Fruit fly (Drosophila melanogaster) whole organism, prepupa: Measurements from ENCODE around the gene CG14082.

Source experiments
- CG10631 ChIP-seq: fragments of 200-800 bp; sonication (Bioruptor generic); optimal IDR thresholded peaks from 2 replicates; lab custom pipeline; 2016; ENCODE audit warnings: missing biosample characterization, missing genetic modification characterization
- CG11294 ChIP-seq: fragments of 200-800 bp; sonication (Bioruptor generic); IDR thresholded peaks from 2 replicates; pipeline ENCODE4 v1.3.6; 2022; ENCODE audit warnings: missing biosample characterization, missing genetic modification characterization
- CG16779 ChIP-seq: fragments of 200-800 bp; sonication (Bioruptor generic); optimal IDR thresholded peaks from 3 replicates; lab custom pipeline; 2017; ENCODE audit warnings: missing biosample characterization, mild to moderate bottlenecking, missing genetic modification characterization
- CG3032 ChIP-seq: fragments of 200-800 bp; optimal IDR thresholded peaks from 2 replicates; lab custom pipeline; 2019; ENCODE audit warnings: missing biosample characterization, mild to moderate bottlenecking, missing genetic modification characterization, moderate library complexity
- CG3919 ChIP-seq: fragments of 200-800 bp; sonication (Bioruptor generic); optimal IDR thresholded peaks from 3 replicates; lab custom pipeline; 2016; ENCODE audit warnings: missing biosample characterization, missing genetic modification characterization
- CG6163 ChIP-seq: fragments of 200-800 bp; sonication (Bioruptor generic); IDR thresholded peaks from 3 replicates; pipeline ENCODE4 v1.3.6; 2022; ENCODE audit warnings: missing biosample characterization, missing genetic modification characterization
- CG6276 ChIP-seq: fragments of 200-800 bp; sonication (Bioruptor generic); optimal IDR thresholded peaks from 2 replicates; lab custom pipeline; 2017; ENCODE audit warnings: missing biosample characterization, mild to moderate bottlenecking, missing genetic modification characterization
- CG6854 ChIP-seq: fragments of 200-800 bp; sonication (Bioruptor generic); optimal IDR thresholded peaks from 2 replicates; lab custom pipeline; 2017; ENCODE audit warnings: missing biosample characterization, mild to moderate bottlenecking, missing genetic modification characterization
- CG7368 ChIP-seq: fragments of 200-800 bp; sonication (Bioruptor generic); optimal IDR thresholded peaks from 3 replicates; lab custom pipeline; 2016; ENCODE audit warnings: missing biosample characterization, missing genetic modification characterization
- CG8119 ChIP-seq: fragments of 200-800 bp; sonication (Bioruptor generic); IDR thresholded peaks from 3 replicates; pipeline ENCODE4 v1.3.6; 2022; ENCODE audit warnings: missing biosample characterization, missing genetic modification characterization
- CG8319 ChIP-seq: fragments of 200-800 bp; sonication (Bioruptor generic); optimal IDR thresholded peaks from 3 replicates; lab custom pipeline; 2016; ENCODE audit warnings: missing biosample characterization, missing genetic modification characterization
- CG8632 ChIP-seq: fragments of 200-800 bp; sonication (Bioruptor generic); optimal IDR thresholded peaks from 3 replicates; lab custom pipeline; 2016; ENCODE audit warnings: missing biosample characterization, missing genetic modification characterization
- CG9139 ChIP-seq: fragments of 200-800 bp; sonication (Bioruptor generic); optimal IDR thresholded peaks from 3 replicates; lab custom pipeline; 2017; ENCODE audit warnings: missing biosample characterization, mild to moderate bottlenecking, missing genetic modification characterization
- Eip78C ChIP-seq: fragments of 200-800 bp; sonication (Bioruptor generic); peaks from one replicate; lab custom pipeline; 2016; ENCODE audit warnings: missing biosample characterization, missing genetic modification characterization
- Ets96B ChIP-seq: fragments of 200-800 bp; optimal IDR thresholded peaks from 2 replicates; lab custom pipeline; 2019; ENCODE audit warnings: missing biosample characterization, mild to moderate bottlenecking, missing genetic modification characterization, moderate library complexity
- Hr38 ChIP-seq: sonication (Bioruptor generic); optimal IDR thresholded peaks from 2 replicates; lab custom pipeline; 2016; ENCODE audit warnings: missing biosample characterization, missing genetic modification characterization
- Hr39 ChIP-seq: fragments of 200-800 bp; sonication (Bioruptor generic); optimal IDR thresholded peaks from 2 replicates; lab custom pipeline; 2016; ENCODE audit warnings: missing biosample characterization, missing genetic modification characterization
- Lpt ChIP-seq: fragments of 200-800 bp; sonication (Bioruptor generic); optimal IDR thresholded peaks from 3 replicates; lab custom pipeline; 2016; ENCODE audit warnings: missing biosample characterization, missing genetic modification characterization
- Met ChIP-seq: fragments of 200-800 bp; sonication (Bioruptor generic); optimal IDR thresholded peaks from 3 replicates; lab custom pipeline; 2016; ENCODE audit warnings: missing biosample characterization, missing genetic modification characterization
- OdsH ChIP-seq: fragments of 200-800 bp; sonication (Bioruptor generic); optimal IDR thresholded peaks from 3 replicates; lab custom pipeline; 2016; ENCODE audit warnings: missing biosample characterization, missing genetic modification characterization
- Smox ChIP-seq: fragments of 200-800 bp; sonication (Bioruptor generic); optimal IDR thresholded peaks from 3 replicates; lab custom pipeline; 2016; ENCODE audit warnings: missing biosample characterization, missing genetic modification characterization
- Sox14 ChIP-seq: fragments of 200-800 bp; sonication (Bioruptor generic); optimal IDR thresholded peaks from 3 replicates; lab custom pipeline; 2016; ENCODE audit warnings: missing biosample characterization, missing genetic modification characterization
- achi ChIP-seq: fragments of 200-800 bp; sonication (Bioruptor generic); optimal IDR thresholded peaks from 3 replicates; lab custom pipeline; 2016; ENCODE audit warnings: missing biosample characterization, missing genetic modification characterization
- acj6 ChIP-seq: fragments of 200-800 bp; sonication (Bioruptor generic); optimal IDR thresholded peaks from 3 replicates; lab custom pipeline; 2016; ENCODE audit warnings: missing biosample characterization, missing genetic modification characterization
- cyc ChIP-seq: fragments of 200-800 bp; sonication (Bioruptor generic); optimal IDR thresholded peaks from 3 replicates; lab custom pipeline; 2016; ENCODE audit warnings: missing biosample characterization, missing genetic modification characterization
- dsx ChIP-seq: fragments of 200-800 bp; optimal IDR thresholded peaks from 3 replicates; lab custom pipeline; 2019; ENCODE audit warnings: missing biosample characterization, mild to moderate bottlenecking, missing genetic modification characterization, moderate library complexity; ENCODE audit not compliant: poor library complexity, severe bottlenecking
- eg ChIP-seq: fragments of 200-800 bp; sonication (Bioruptor generic); IDR thresholded peaks from 3 replicates; pipeline ENCODE4 v1.3.6; 2022; ENCODE audit warnings: missing biosample characterization, missing genetic modification characterization
- esn ChIP-seq: fragments of 200-800 bp; sonication (Bioruptor generic); optimal IDR thresholded peaks from 2 replicates; lab custom pipeline; 2016; ENCODE audit warnings: missing biosample characterization, mild to moderate bottlenecking, missing genetic modification characterization, moderate library complexity
- fkh ChIP-seq: fragments of 200-800 bp; sonication (Bioruptor generic); optimal IDR thresholded peaks from 3 replicates; lab custom pipeline; 2017; ENCODE audit warnings: missing biosample characterization, mild to moderate bottlenecking, missing genetic modification characterization, moderate library complexity
- lz ChIP-seq: fragments of 200-800 bp; sonication (Bioruptor generic); optimal IDR thresholded peaks from 3 replicates; lab custom pipeline; 2016; ENCODE audit warnings: missing biosample characterization, missing genetic modification characterization
- net ChIP-seq: fragments of 200-800 bp; sonication (Bioruptor generic); optimal IDR thresholded peaks from 3 replicates; lab custom pipeline; 2016; ENCODE audit warnings: missing biosample characterization, missing genetic modification characterization
- salr ChIP-seq, 2 experiments: fragments of 200-800 bp; sonication (Bioruptor generic); optimal IDR thresholded peaks; 3 replicates each; lab custom pipeline; 2016 to 2018; ENCODE audit warnings: missing biosample characterization in 2 of 2, missing genetic modification characterization in 2 of 2, mild to moderate bottlenecking in 1 of 2
- svp ChIP-seq: fragments of 200-800 bp; sonication (Bioruptor generic); peaks from one replicate; lab custom pipeline; 2016; ENCODE audit warnings: missing biosample characterization, missing genetic modification characterization
- vri ChIP-seq: fragments of 200-800 bp; sonication (Bioruptor generic); optimal IDR thresholded peaks from 3 replicates; lab custom pipeline; 2016; ENCODE audit warnings: missing biosample characterization, mild to moderate bottlenecking, missing genetic modification characterization

CG14082 gene

DNA sequence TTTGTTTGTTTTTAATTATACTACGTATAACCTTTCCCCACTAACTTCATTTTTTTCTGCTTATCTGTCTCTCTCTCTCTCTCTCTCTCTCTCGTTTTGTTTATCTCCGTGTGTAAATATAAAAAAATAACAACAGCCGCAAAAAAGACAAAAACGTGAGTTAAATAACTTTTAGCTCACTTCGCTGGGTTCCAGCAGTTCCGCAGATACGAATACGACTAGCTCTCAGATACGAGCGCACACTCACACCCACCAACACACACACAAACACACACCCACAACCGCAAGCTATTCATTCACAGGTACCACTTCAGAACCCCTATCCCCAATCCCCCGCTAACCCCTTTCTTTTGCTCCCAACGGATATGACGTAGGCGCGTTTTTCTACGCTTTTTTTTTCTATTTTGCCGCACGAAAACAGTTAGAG is 66.6 kb downstream of the CG14082 start (continued):
- no peak for TF ChIP-seq CG7368 (GFP tag; lab: Kevin White, UChicago)
- peak; percentile 92 for TF ChIP-seq CG16779 (tag; lab: Kevin White, UChicago)
- peak; percentile 2 for TF ChIP-seq OdsH (GFP tag; lab: Kevin White, UChicago)
- TF ChIP-seq CG8119, result peak; percentile 78
- TF ChIP-seq Met (GFP tag; lab: Kevin White, UChicago), result no peak
- no peak for TF ChIP-seq CG3919 (GFP tag; lab: Kevin White, UChicago)
- no peak for TF ChIP-seq esn (GFP tag; lab: Kevin White, UChicago)
- no peak for TF ChIP-seq acj6 (GFP tag; lab: Kevin White, UChicago)
- TF ChIP-seq Hr39 (GFP tag; lab: Kevin White, UChicago), result no peak
- no peak for TF ChIP-seq lz (GFP tag; lab: Kevin White, UChicago)
- TF ChIP-seq CG6276 (GFP tag; lab: Kevin White, UChicago), result peak; percentile 45
- TF ChIP-seq Ets96B, result peak; percentile 83
- no peak; the same call in 1 of the 2 replicates for TF ChIP-seq CG11294
- no peak for TF ChIP-seq cyc (GFP tag; lab: Kevin White, UChicago)
- peak; percentile 41; the same call in 2 of the 3 replicates for TF ChIP-seq CG6163 (GFP tag; lab: Robert Waterston, UW)
- no peak for TF ChIP-seq svp (GFP tag; lab: Kevin White, UChicago)

DNA sequence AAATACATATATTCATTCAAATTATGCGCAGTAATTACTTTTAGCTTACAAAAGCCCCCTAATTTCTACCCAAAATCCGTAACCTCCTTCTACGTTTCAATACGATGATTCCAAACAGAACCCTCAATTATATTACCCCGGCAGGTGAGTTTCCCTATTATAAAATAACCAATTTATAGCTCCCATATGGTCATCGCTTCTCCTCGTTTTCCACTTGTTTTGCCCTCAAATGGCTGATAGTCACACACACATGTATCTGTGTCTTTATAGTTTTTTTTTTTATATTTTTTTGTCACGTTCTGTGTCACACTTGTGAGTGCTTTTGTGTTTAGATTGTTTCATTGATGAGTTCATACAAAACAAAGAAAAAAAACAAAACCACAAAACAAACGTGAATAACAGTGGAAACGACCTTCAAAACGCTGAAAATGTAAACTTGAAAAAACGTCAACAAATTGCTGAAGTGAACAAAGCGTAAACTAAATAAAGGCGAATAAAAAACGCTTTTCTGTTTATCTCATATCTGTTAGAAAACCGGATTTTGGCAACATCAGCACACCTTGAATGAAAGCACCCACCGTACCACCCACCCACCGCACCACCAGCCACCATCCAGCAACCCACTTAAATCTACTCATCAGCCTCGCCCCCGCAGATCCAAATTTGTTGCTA is 67.5 kb downstream of the CG14082 start:
- TF ChIP-seq CG8632 (GFP tag; lab: Kevin White, UChicago) (no peak), CG8319 (no peak), vri (GFP tag; lab: Kevin White, UChicago) (no peak), Met (GFP tag; lab: Kevin White, UChicago) (no peak), achi (GFP tag; lab: Kevin White, UChicago) (no peak), CG10631 (GFP tag; lab: Kevin White, UChicago) (no peak), fkh (GFP tag; lab: Kevin White, UChicago) (peak; percentile 74), acj6 (GFP tag; lab: Kevin White, UChicago) (no peak), salr (GFP tag; optimal IDR thresholded peaks at IDR 0.05; lab: Kevin White, UChicago) (no peak), Ets96B (no peak), Sox14 (GFP tag; lab: Kevin White, UChicago) (no peak), eg (GFP tag; lab: Robert Waterston, UW) (0 out of 3 replicates have a peak, but pooled peaks have one; percentile 19), Hr39 (GFP tag; lab: Kevin White, UChicago) (no peak), CG8119 (no peak), CG6163 (GFP tag; lab: Robert Waterston, UW) (no peak), Smox (GFP tag; lab: Kevin White, UChicago) (no peak)

DNA sequence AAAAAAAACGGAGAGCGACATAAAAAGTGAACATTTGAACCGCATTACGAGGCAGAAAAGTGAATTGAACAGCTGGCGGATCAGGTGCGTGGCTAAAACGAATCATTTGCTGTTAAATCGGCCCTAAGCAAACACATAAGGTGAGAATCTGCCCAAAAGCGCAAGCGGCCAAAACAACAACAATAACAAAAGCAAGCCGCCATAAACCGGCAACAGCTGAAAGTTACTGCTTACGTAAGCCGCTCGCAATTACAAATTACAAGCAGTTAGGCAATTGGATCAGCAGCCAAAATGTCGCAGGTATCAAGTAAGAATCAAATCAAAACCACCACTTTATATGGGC is 75.4 kb downstream of the CG14082 start:
- TF ChIP-seq net (GFP tag; lab: Kevin White, UChicago), result peak; percentile 47
- TF ChIP-seq dsx (GFP tag; lab: Kevin White, UChicago), result no peak
- no peak for TF ChIP-seq CG16779 (tag; lab: Kevin White, UChicago)
- peak; percentile 69 for TF ChIP-seq vri (GFP tag; lab: Kevin White, UChicago)
- no peak for TF ChIP-seq Hr38 (GFP tag; lab: Kevin White, UChicago)
- TF ChIP-seq Eip78C (GFP tag; lab: Kevin White, UChicago), result peak; percentile 39
- peak; percentile 60 for TF ChIP-seq CG6854 (GFP tag; lab: Kevin White, UChicago)
- TF ChIP-seq CG9139 (GFP tag; lab: Kevin White, UChicago), result no peak
- TF ChIP-seq Lpt (GFP tag; lab: Kevin White, UChicago), result no peak
- TF ChIP-seq CG3032, result no peak
- peak; percentile 91 for TF ChIP-seq fkh (GFP tag; lab: Kevin White, UChicago)
